Fruit fly (Drosophila melanogaster) whole organism, embryonic: ENCODE measurements around the gene RpL7.

Experiments used
- Bgb ChIP-seq: fragments of 200-800 bp; sonication (Bioruptor generic); IDR thresholded peaks from 2 replicates; pipeline ENCODE4 v1.3.6; 2022; ENCODE audit warnings: missing biosample characterization, missing genetic modification characterization; ENCODE audit not compliant: partially characterized antibody
- CG10431 ChIP-seq: fragments of 200-800 bp; sonication (Bioruptor generic); optimal IDR thresholded peaks from 3 replicates; lab custom pipeline; 2018; ENCODE audit warnings: missing biosample characterization, mild to moderate bottlenecking, missing genetic modification characterization
- CG11093 ChIP-seq: fragments of 200-800 bp; sonication (Bioruptor generic); IDR thresholded peaks from 3 replicates; pipeline ENCODE4 v1.3.6; 2022; ENCODE audit warnings: missing biosample characterization, missing genetic modification characterization
- CG2199 ChIP-seq: fragments of 200-800 bp; sonication (Bioruptor generic); IDR thresholded peaks from 3 replicates; pipeline ENCODE4 v1.3.6; 2022; ENCODE audit warnings: missing biosample characterization, missing genetic modification characterization
- CHES-1-like ChIP-seq: fragments of 200-800 bp; sonication (Bioruptor generic); optimal IDR thresholded peaks from 2 replicates; lab custom pipeline; 2016; ENCODE audit warnings: missing biosample characterization, missing genetic modification characterization
- D ChIP-seq, 2 experiments: fragments of 200-800 bp in 1 of 2; fragments of >200 bp in 1 of 2; sonication (Bioruptor generic) in 1 of 2; optimal IDR thresholded peaks; 2 replicates in 1 of 2; 3 replicates in 1 of 2; lab custom pipeline; 2017; ENCODE audit warnings: mild to moderate bottlenecking in 1 of 2, missing biosample characterization in 1 of 2, missing genetic modification characterization in 1 of 2, missing genetic modification reagents in 1 of 2
- Eip74EF ChIP-seq, 2 experiments: fragments of 200-800 bp in 1 of 2; fragments of >200 bp in 1 of 2; sonication (Bioruptor generic) in 1 of 2; optimal IDR thresholded peaks; 2 replicates each; lab custom pipeline; 2017 to 2019; ENCODE audit warnings: missing biosample characterization in 2 of 2, missing genetic modification characterization in 2 of 2, mild to moderate bottlenecking in 1 of 2, moderate library complexity in 1 of 2
- Neu2 ChIP-seq: fragments of 200-800 bp; sonication (Bioruptor generic); optimal IDR thresholded peaks from 3 replicates; lab custom pipeline; 2016; ENCODE audit warnings: missing biosample characterization, missing genetic modification characterization, borderline replicate concordance
- caup ChIP-seq: fragments of 200-800 bp; sonication (Bioruptor generic); optimal IDR thresholded peaks from 3 replicates; lab custom pipeline; 2017; ENCODE audit warnings: missing biosample characterization, mild to moderate bottlenecking, missing genetic modification characterization, moderate library complexity; ENCODE audit not compliant: severe bottlenecking
- lmd ChIP-seq: fragments of 200-800 bp; sonication (Bioruptor generic); IDR thresholded peaks from 2 replicates; pipeline ENCODE4 v1.3.6; 2022; ENCODE audit warnings: missing biosample characterization, missing genetic modification characterization
- maf-S ChIP-seq: fragments of 200-800 bp; sonication (Bioruptor generic); optimal IDR thresholded peaks from 2 replicates; lab custom pipeline; 2016; ENCODE audit warnings: missing biosample characterization, missing genetic modification characterization
- scrt ChIP-seq: fragments of 200-800 bp; sonication (Bioruptor generic); optimal IDR thresholded peaks from 2 replicates; lab custom pipeline; 2018; ENCODE audit warnings: missing biosample characterization, mild to moderate bottlenecking, missing genetic modification characterization, moderate library complexity

DNA sequence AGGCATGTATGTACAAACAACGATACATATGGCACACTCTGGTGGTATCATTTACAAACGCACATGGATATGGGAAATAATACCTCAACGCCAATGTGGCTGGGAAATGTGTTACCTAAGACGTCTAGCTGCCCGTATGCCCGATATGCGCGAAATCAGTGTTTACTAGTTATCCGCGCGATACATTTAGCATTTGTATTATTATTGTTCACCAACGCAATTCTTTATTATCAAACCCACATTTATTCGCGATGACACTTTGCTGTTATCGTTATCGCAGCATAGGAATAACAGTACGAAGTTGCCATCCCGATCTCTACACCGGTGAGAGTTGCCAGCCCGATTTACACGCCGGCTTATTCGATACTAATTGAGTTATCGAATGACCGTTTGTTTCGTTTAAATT is 46.0 kb downstream of the RpL7 start, which contains the start of gene chico:
- TF ChIP-seq CG10431 (GFP tag; lab: Kevin White, UChicago) (no peak), CHES-1-like (GFP tag; lab: Kevin White, UChicago) (peak; percentile 18), Bgb (peak; percentile 77), CG2199 (GFP tag; lab: Robert Waterston, UW) (no peak), Eip74EF (GFP tag; optimal IDR thresholded peaks at IDR 0.05; lab: Kevin White, UChicago) (no peak), CG11093 (no peak), maf-S (GFP tag; lab: Kevin White, UChicago) (no peak), scrt (no peak), Neu2 (GFP tag; lab: Kevin White, UChicago) (no peak), D (optimal IDR thresholded peaks at IDR 0.05; lab: Kevin White, UChicago) (no peak), D (GFP tag; optimal IDR thresholded peaks at IDR 0.05; lab: Kevin White, UChicago) (no peak), caup (GFP tag; lab: Kevin White, UChicago) (no peak), lmd (GFP tag; lab: Robert Waterston, UW) (no peak)
